Fruit fly (Drosophila melanogaster): ENCODE data around the gene CG13114.

dm6 chr2L:9565387-9565786 is 19.8 kb downstream of the CG13114 start, which contains the start of gene CG46468:
- TF ChIP-seq OdsH (GFP tag; optimal IDR thresholded peaks at IDR 0.05), result no peak
- TF ChIP-seq N (GFP tag; optimal IDR thresholded peaks at IDR 0.05), result no peak
- TF ChIP-seq CG9705 (GFP tag; optimal IDR thresholded peaks at IDR 0.05), result no peak
- no peak for TF ChIP-seq dmrt93B (GFP tag; optimal IDR thresholded peaks at IDR 0.05)
- no peak for TF ChIP-seq CrebA (GFP tag; optimal IDR thresholded peaks at IDR 0.05; ENCODE audit: borderline replicate concordance)
- TF ChIP-seq Abd-B (GFP tag; optimal IDR thresholded peaks at IDR 0.05), result no peak
- TF ChIP-seq lola (GFP tag; optimal IDR thresholded peaks at IDR 0.05), result no peak
- no peak for TF ChIP-seq pan (optimal IDR thresholded peaks at IDR 0.05)
- no peak for TF ChIP-seq usp (GFP tag; optimal IDR thresholded peaks at IDR 0.05)
